Fruit fly (Drosophila melanogaster) whole organism, embryonic: ENCODE measurements around the gene Rnf146.

Source experiments
- Atf-2 ChIP-seq: fragments of 200-800 bp; sonication (Bioruptor generic); optimal IDR thresholded peaks from 2 replicates; lab custom pipeline; 2016; ENCODE audit warnings: missing biosample characterization, missing genetic modification characterization
- Blimp-1 ChIP-seq: fragments of 200-800 bp; sonication (Bioruptor generic); optimal IDR thresholded peaks from 3 replicates; lab custom pipeline; 2018; ENCODE audit warnings: missing biosample characterization, missing genetic modification characterization, mild to moderate bottlenecking, moderate library complexity, missing genetic modification reagents
- BtbVII ChIP-seq: fragments of 200-800 bp; sonication (Bioruptor generic); optimal IDR thresholded peaks from 3 replicates; lab custom pipeline; 2017; ENCODE audit warnings: missing biosample characterization, mild to moderate bottlenecking, missing genetic modification characterization
- CG10209 ChIP-seq: fragments of 200-800 bp; sonication (Bioruptor generic); optimal IDR thresholded peaks from 3 replicates; lab custom pipeline; 2017; ENCODE audit warnings: missing biosample characterization, mild to moderate bottlenecking, missing genetic modification characterization, missing genetic modification reagents
- CG10654 ChIP-seq: fragments of 200-800 bp; sonication (Bioruptor generic); optimal IDR thresholded peaks from 2 replicates; lab custom pipeline; 2016; ENCODE audit warnings: missing biosample characterization, missing genetic modification characterization
- CG11456 ChIP-seq: fragments of 200-800 bp; sonication (Bioruptor generic); IDR thresholded peaks from 3 replicates; pipeline ENCODE4 v1.3.6; 2022; ENCODE audit warnings: missing biosample characterization, missing genetic modification characterization
- CG12299 ChIP-seq: fragments of 200-800 bp; sonication (Bioruptor generic); optimal IDR thresholded peaks from 2 replicates; lab custom pipeline; 2018; ENCODE audit warnings: missing biosample characterization, mild to moderate bottlenecking, missing genetic modification characterization
- CG15011 ChIP-seq: fragments of 200-800 bp; sonication (Bioruptor generic); optimal IDR thresholded peaks from 3 replicates; lab custom pipeline; 2018; ENCODE audit warnings: missing biosample characterization, mild to moderate bottlenecking, missing genetic modification characterization
- CG15601 ChIP-seq: fragments of 200-800 bp; sonication (Bioruptor generic); optimal IDR thresholded peaks from 3 replicates; lab custom pipeline; 2019; ENCODE audit warnings: missing biosample characterization, mild to moderate bottlenecking, missing genetic modification characterization, moderate library complexity
- CG15696 ChIP-seq: fragments of 200-800 bp; sonication (Bioruptor generic); optimal IDR thresholded peaks from 2 replicates; lab custom pipeline; 2019; ENCODE audit warnings: missing biosample characterization, mild to moderate bottlenecking, missing genetic modification characterization, moderate library complexity
- CG17359 ChIP-seq: fragments of 200-800 bp; sonication (Bioruptor generic); optimal IDR thresholded peaks from 3 replicates; lab custom pipeline; 2018; ENCODE audit warnings: missing biosample characterization, mild to moderate bottlenecking, missing genetic modification characterization, moderate library complexity
- CG17802 ChIP-seq: fragments of 200-800 bp; sonication (Bioruptor generic); optimal IDR thresholded peaks from 2 replicates; lab custom pipeline; 2018; ENCODE audit warnings: missing biosample characterization, mild to moderate bottlenecking, missing genetic modification characterization, moderate library complexity
- CG1792 ChIP-seq: fragments of 200-800 bp; sonication (Bioruptor generic); optimal IDR thresholded peaks from 2 replicates; lab custom pipeline; 2016; ENCODE audit warnings: missing biosample characterization, missing genetic modification characterization
- CG18599 ChIP-seq: fragments of 200-800 bp; sonication (Bioruptor generic); optimal IDR thresholded peaks from 3 replicates; lab custom pipeline; 2017; ENCODE audit warnings: missing biosample characterization, missing genetic modification characterization, mild to moderate bottlenecking, moderate library complexity, missing genetic modification reagents
- CG2120 ChIP-seq: fragments of 200-800 bp; sonication (Bioruptor generic); optimal IDR thresholded peaks from 3 replicates; lab custom pipeline; 2016; ENCODE audit warnings: missing biosample characterization, missing genetic modification characterization
- CG2678 ChIP-seq: fragments of 200-800 bp; sonication (Bioruptor generic); optimal IDR thresholded peaks from 3 replicates; lab custom pipeline; 2019; ENCODE audit warnings: missing biosample characterization, mild to moderate bottlenecking, missing genetic modification characterization, moderate library complexity
- CG4360 ChIP-seq: fragments of 200-800 bp; sonication (Bioruptor generic); IDR thresholded peaks from 2 replicates; pipeline ENCODE4 v1.3.6; 2022; ENCODE audit warnings: missing biosample characterization, missing genetic modification characterization
- CG6654 ChIP-seq: fragments of 200-800 bp; sonication (Bioruptor generic); optimal IDR thresholded peaks from 2 replicates; lab custom pipeline; 2017; ENCODE audit warnings: missing biosample characterization, mild to moderate bottlenecking, missing genetic modification characterization
- CG7839 ChIP-seq: fragments of 200-800 bp; sonication (Bioruptor generic); optimal IDR thresholded peaks from 3 replicates; lab custom pipeline; 2018; ENCODE audit warnings: missing biosample characterization, mild to moderate bottlenecking, missing genetic modification characterization, moderate library complexity
- CG8290 ChIP-seq, 3 experiments: fragments of 200-800 bp; sonication (Bioruptor generic); optimal IDR thresholded peaks; 2 replicates each; lab custom pipeline; 2016 to 2019; ENCODE audit warnings: missing biosample characterization in 3 of 3, missing genetic modification characterization in 3 of 3, mild to moderate bottlenecking in 2 of 3, moderate library complexity in 1 of 3
- CG9797 ChIP-seq: fragments of 200-800 bp; sonication (Bioruptor generic); optimal IDR thresholded peaks from 3 replicates; lab custom pipeline; 2018; ENCODE audit warnings: missing biosample characterization, mild to moderate bottlenecking, missing genetic modification characterization
- CG9932 ChIP-seq: fragments of 200-800 bp; sonication (Bioruptor generic); IDR thresholded peaks from 2 replicates; pipeline ENCODE4 v1.3.6; 2022; ENCODE audit warnings: missing biosample characterization, missing genetic modification characterization
- Drgx ChIP-seq: fragments of 200-800 bp; sonication (Bioruptor generic); IDR thresholded peaks from 2 replicates; pipeline ENCODE4 v1.3.6; 2022; ENCODE audit warnings: missing biosample characterization, missing genetic modification characterization
- Eip74EF ChIP-seq, 2 experiments: fragments of 200-800 bp in 1 of 2; fragments of >200 bp in 1 of 2; sonication (Bioruptor generic) in 1 of 2; optimal IDR thresholded peaks; 2 replicates each; lab custom pipeline; 2017 to 2019; ENCODE audit warnings: missing biosample characterization in 2 of 2, missing genetic modification characterization in 2 of 2, mild to moderate bottlenecking in 1 of 2, moderate library complexity in 1 of 2
- HHEX ChIP-seq: fragments of 200-800 bp; sonication (Bioruptor generic); optimal IDR thresholded peaks from 3 replicates; lab custom pipeline; 2017; ENCODE audit warnings: missing biosample characterization, mild to moderate bottlenecking, missing genetic modification characterization, missing genetic modification reagents
- Meics ChIP-seq: fragments of 200-800 bp; sonication (Bioruptor generic); optimal IDR thresholded peaks from 2 replicates; lab custom pipeline; 2017; ENCODE audit warnings: missing biosample characterization, mild to moderate bottlenecking, missing genetic modification characterization
- NC2β ChIP-seq: fragments of 200-800 bp; sonication (Bioruptor generic); optimal IDR thresholded peaks from 2 replicates; lab custom pipeline; 2016; ENCODE audit warnings: missing biosample characterization, missing genetic modification characterization
- NFAT ChIP-seq: fragments of 200-800 bp; sonication (Bioruptor generic); IDR thresholded peaks from 2 replicates; pipeline ENCODE4 v1.3.6; 2022; ENCODE audit warnings: missing biosample characterization, missing genetic modification characterization
- Vsx1 ChIP-seq: fragments of 200-800 bp; sonication (Bioruptor generic); optimal IDR thresholded peaks from 2 replicates; lab custom pipeline; 2017; ENCODE audit warnings: missing biosample characterization, mild to moderate bottlenecking, missing genetic modification characterization, missing genetic modification reagents
- amos ChIP-seq: fragments of 200-800 bp; sonication (Bioruptor generic); IDR thresholded peaks from 2 replicates; pipeline ENCODE4 v1.3.6; 2022; ENCODE audit warnings: missing biosample characterization, missing genetic modification characterization; ENCODE audit not compliant: partially characterized antibody
- ara ChIP-seq: fragments of 200-800 bp; sonication (Bioruptor generic); IDR thresholded peaks from 2 replicates; pipeline ENCODE4 v1.3.6; 2022; ENCODE audit warnings: missing biosample characterization, missing genetic modification characterization
- ato ChIP-seq: fragments of 200-800 bp; sonication (Bioruptor generic); IDR thresholded peaks from 2 replicates; pipeline ENCODE4 v1.3.6; 2022; ENCODE audit warnings: missing biosample characterization, missing genetic modification characterization; ENCODE audit not compliant: partially characterized antibody
- bbx ChIP-seq: fragments of 200-800 bp; sonication (Bioruptor generic); IDR thresholded peaks from 2 replicates; pipeline ENCODE4 v1.3.6; 2022; ENCODE audit warnings: missing biosample characterization, missing genetic modification characterization; ENCODE audit not compliant: partially characterized antibody
- danr ChIP-seq: fragments of 200-800 bp; sonication (Bioruptor generic); IDR thresholded peaks from 2 replicates; pipeline ENCODE4 v1.3.6; 2022; ENCODE audit warnings: missing biosample characterization, missing genetic modification characterization
- fu2 ChIP-seq: fragments of 200-800 bp; sonication (Bioruptor generic); optimal IDR thresholded peaks from 2 replicates; lab custom pipeline; 2016; ENCODE audit warnings: missing biosample characterization, missing genetic modification characterization
- gro ChIP-seq: fragments of 200-800 bp; sonication (Bioruptor generic); optimal IDR thresholded peaks from 2 replicates; lab custom pipeline; 2016; ENCODE audit warnings: missing biosample characterization, missing genetic modification characterization
- insv ChIP-seq, 2 experiments: fragments of 200-800 bp; sonication (Bioruptor generic); optimal IDR thresholded peaks; 3 replicates each; lab custom pipeline; 2016 to 2018; ENCODE audit warnings: missing biosample characterization in 2 of 2, missing genetic modification characterization in 2 of 2
- jing ChIP-seq: fragments of 200-800 bp; sonication (Bioruptor generic); optimal IDR thresholded peaks from 2 replicates; lab custom pipeline; 2018; ENCODE audit warnings: missing biosample characterization, mild to moderate bottlenecking, missing genetic modification characterization
- kay ChIP-seq: fragments of 200-800 bp; sonication (Bioruptor generic); optimal IDR thresholded peaks from 2 replicates; lab custom pipeline; 2016; ENCODE audit warnings: missing biosample characterization, missing genetic modification characterization
- lab ChIP-seq: fragments of 200-800 bp; sonication (Bioruptor generic); optimal IDR thresholded peaks from 3 replicates; lab custom pipeline; 2017; ENCODE audit warnings: missing biosample characterization, missing genetic modification characterization, mild to moderate bottlenecking, moderate library complexity, missing genetic modification reagents
- onecut ChIP-seq: fragments of 200-800 bp; sonication (Bioruptor generic); IDR thresholded peaks from 2 replicates; pipeline ENCODE4 v1.3.6; 2022; ENCODE audit warnings: missing biosample characterization, missing genetic modification characterization
- pan ChIP-seq, 4 experiments: fragments of >200 bp in 3 of 4; fragments of 200-800 bp in 1 of 4; sonication (Bioruptor generic) in 1 of 4; optimal IDR thresholded peaks in 3 of 4; IDR thresholded peaks in 1 of 4; 2 replicates each; pipeline versions ENCODE4 v1.3.6 to Lab custom; 2017 to 2022; ENCODE audit warnings: missing biosample characterization in 2 of 4, missing genetic modification characterization in 2 of 4, mixed read lengths in 1 of 4
- ranshi ChIP-seq: fragments of 200-800 bp; sonication (Bioruptor generic); IDR thresholded peaks from 2 replicates; pipeline ENCODE4 v1.3.6; 2022; ENCODE audit warnings: missing biosample characterization, missing genetic modification characterization
- sens-2 ChIP-seq: fragments of 200-800 bp; sonication (Bioruptor generic); IDR thresholded peaks from 2 replicates; pipeline ENCODE4 v1.3.6; 2022; ENCODE audit warnings: missing biosample characterization, missing genetic modification characterization
- sima ChIP-seq: fragments of 200-800 bp; sonication (Bioruptor generic); optimal IDR thresholded peaks from 2 replicates; lab custom pipeline; 2016; ENCODE audit warnings: missing biosample characterization, missing genetic modification characterization
- sisA ChIP-seq: fragments of 200-800 bp; sonication (Bioruptor generic); IDR thresholded peaks from 2 replicates; pipeline ENCODE4 v1.3.6; 2022; ENCODE audit warnings: missing biosample characterization, missing genetic modification characterization
- trh ChIP-seq: fragments of 200-800 bp; sonication (Bioruptor generic); optimal IDR thresholded peaks from 2 replicates; lab custom pipeline; 2016; ENCODE audit warnings: missing biosample characterization, missing genetic modification characterization
- unpg ChIP-seq: fragments of 200-800 bp; sonication (Bioruptor generic); optimal IDR thresholded peaks from 3 replicates; lab custom pipeline; 2018; ENCODE audit warnings: missing biosample characterization, mild to moderate bottlenecking, missing genetic modification characterization, moderate library complexity
- zen ChIP-seq: fragments of 200-800 bp; sonication (Bioruptor generic); optimal IDR thresholded peaks from 3 replicates; lab custom pipeline; 2018; ENCODE audit warnings: missing biosample characterization, mild to moderate bottlenecking, missing genetic modification characterization, moderate library complexity

Rnf146 gene

DNA sequence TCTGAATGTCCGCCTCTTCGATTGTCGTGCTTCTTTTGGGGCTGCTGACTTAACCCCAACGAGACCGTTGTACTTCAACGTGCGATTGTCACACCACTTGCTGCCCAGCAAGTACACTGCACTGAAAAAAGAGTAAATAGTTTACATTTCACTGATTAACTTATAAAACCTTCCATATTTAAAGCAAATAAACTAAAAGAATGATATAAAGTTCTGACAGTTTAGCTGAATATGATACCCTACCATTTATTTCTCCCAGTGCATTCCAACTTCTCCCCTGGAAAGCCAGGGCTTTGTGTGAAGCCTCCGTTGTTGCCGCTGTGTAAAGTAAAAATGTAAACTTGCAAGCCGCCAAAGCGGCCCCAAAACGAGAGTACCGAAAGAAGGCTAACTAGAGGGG, 31.7 kb upstream of the Rnf146 start (continued):
- TF ChIP-seq ara (GFP tag; lab: Robert Waterston, UW) (peak; percentile 67), danr (GFP tag; lab: Robert Waterston, UW) (no peak), CG4360 (GFP tag; lab: Robert Waterston, UW) (no peak), CG8290 (GFP tag; optimal IDR thresholded peaks at IDR 0.05; lab: Kevin White, UChicago) (no peak), CG8290 (tag; optimal IDR thresholded peaks at IDR 0.05; lab: Kevin White, UChicago) (no peak), CG15011 (no peak), CG7839 (tag; lab: Kevin White, UChicago) (peak; percentile 35), zen (tag; lab: Kevin White, UChicago) (peak; percentile 4), sima (GFP tag; lab: Kevin White, UChicago) (no peak), Drgx (GFP tag; lab: Robert Waterston, UW) (peak; percentile 55), CG11456 (GFP tag; lab: Robert Waterston, UW) (no peak), CG12299 (tag; lab: Kevin White, UChicago) (no peak), gro (GFP tag; lab: Kevin White, UChicago) (no peak), sens-2 (no peak), CG17359 (tag; lab: Kevin White, UChicago) (peak; percentile 35), CG17802 (tag; lab: Kevin White, UChicago) (peak; percentile 21), CG18599 (GFP tag; lab: Kevin White, UChicago) (no peak), NFAT (no peak), NC2β (no peak), amos (GFP tag; lab: Robert Waterston, UW) (no peak), BtbVII (GFP tag; lab: Kevin White, UChicago) (no peak), CG6654 (GFP tag; lab: Kevin White, UChicago) (no peak), lab (GFP tag; lab: Kevin White, UChicago) (peak; percentile 7), insv (GFP tag; optimal IDR thresholded peaks at IDR 0.05; lab: Kevin White, UChicago) (no peak), Blimp-1 (GFP tag; lab: Kevin White, UChicago) (peak; percentile 46), Atf-2 (GFP tag; lab: Kevin White, UChicago) (no peak), sisA (peak; percentile 37; the same call in 1 of the 2 replicates), CG2678 (tag; lab: Kevin White, UChicago) (peak; percentile 31), CG15601 (tag; lab: Kevin White, UChicago) (peak; percentile 8), CG9797 (GFP tag; lab: Kevin White, UChicago) (no peak), ranshi (GFP tag; lab: Robert Waterston, UW) (peak; percentile 34; the same call in 1 of the 2 replicates), Meics (GFP tag; lab: Kevin White, UChicago) (no peak), CG15696 (tag; lab: Kevin White, UChicago) (no peak), CG2120 (GFP tag; lab: Kevin White, UChicago) (no peak), jing (GFP tag; lab: Kevin White, UChicago) (peak; percentile 2), ato (no peak), CG9932 (GFP tag; lab: Robert Waterston, UW) (no peak), Eip74EF (GFP tag; optimal IDR thresholded peaks at IDR 0.05; lab: Kevin White, UChicago) (no peak), pan (optimal IDR thresholded peaks at IDR 0.05; lab: Kevin White, UChicago) (no peak), pan (GFP tag; optimal IDR thresholded peaks at IDR 0.05 in 1 of 2, IDR thresholded peaks at IDR 0.05 in 1 of 2) (peak in 1 of 2 experiments; percentile 23), fu2 (no peak), unpg (GFP tag; lab: Kevin White, UChicago) (peak; percentile 49), kay (no peak), trh (GFP tag; lab: Kevin White, UChicago) (no peak), CG10654 (GFP tag; lab: Kevin White, UChicago) (peak; percentile 34), CG10209 (GFP tag; lab: Kevin White, UChicago) (no peak), bbx (GFP tag; lab: Robert Waterston, UW) (no peak), HHEX (GFP tag; lab: Kevin White, UChicago) (no peak), Vsx1 (GFP tag; lab: Kevin White, UChicago) (no peak), onecut (0 out of 2 replicates have a peak, but pooled peaks have one; percentile 13), CG1792 (no peak)
